Worm (Caenorhabditis elegans): Measurements from ENCODE around the gene R02D5.1.
"Not testable (repeated sequence)": the region's sequence is repeated elsewhere in the genome, so short reads cannot be mapped to it uniquely, and the experiment has no call there.

R02D5.1 gene

DNA sequence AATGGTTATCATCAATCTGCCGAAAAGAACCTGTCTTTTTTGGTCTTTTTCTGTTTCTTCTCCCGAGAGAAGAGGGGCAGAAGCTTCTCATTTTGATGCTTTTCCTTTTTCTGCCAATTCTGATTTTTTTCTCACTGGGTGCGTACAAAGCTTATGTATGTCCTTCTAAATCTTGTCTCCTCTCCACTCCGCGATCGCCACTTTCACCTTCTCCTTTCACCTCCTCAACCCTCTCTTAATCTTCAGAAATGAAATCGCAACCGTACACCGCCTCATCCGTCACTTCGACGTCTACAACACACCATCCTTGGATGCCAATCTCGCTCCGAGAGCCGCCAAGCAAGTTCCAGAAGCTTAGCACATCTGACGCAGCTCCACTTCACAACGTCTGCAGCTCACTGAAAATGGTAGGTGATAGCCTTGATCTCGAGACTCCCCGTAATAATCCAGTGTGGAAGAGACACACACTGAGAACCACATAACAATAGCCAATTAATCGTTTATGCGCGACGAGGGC is at the start of gene R02D5.1:
Gene R02D5.1 (plus strand): TSS at position 245 of the 517 bp plus-strand sequence.
- 0 out of 2 replicates have a peak, but pooled peaks have one; percentile 31 for TF ChIP-seq flt-1 (GFP tag; IDR thresholded peaks at IDR 0.05)
- TF ChIP-seq tab-1 (GFP tag; IDR thresholded peaks at IDR 0.05): no peak
- peak; percentile 9 for TF ChIP-seq cog-1 (tag; optimal IDR thresholded peaks at IDR 0.05)
- TF ChIP-seq med-1 (GFP tag; optimal IDR thresholded peaks at IDR 0.05; ENCODE audit: insufficient read depth): no peak

DNA sequence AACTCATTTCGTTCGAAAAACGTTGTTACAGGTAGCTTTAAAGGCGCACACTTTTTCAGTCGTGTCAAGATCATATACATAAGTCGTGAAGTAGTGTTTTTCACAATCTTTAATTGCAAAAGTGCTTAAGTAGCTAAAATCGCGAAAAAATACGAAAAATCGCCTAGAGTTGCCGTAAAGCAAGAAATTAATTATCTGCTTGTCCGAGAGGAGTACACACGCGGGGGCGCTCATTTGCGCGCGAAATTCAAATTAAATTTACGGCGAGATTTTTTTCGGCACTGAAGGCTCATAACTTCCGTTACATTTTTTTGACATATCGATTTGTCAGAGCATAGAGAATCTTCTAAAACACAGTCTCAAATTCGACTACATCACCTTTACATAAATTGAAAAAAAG is 47.9 kb upstream of the R02D5.1 start:
- TF ChIP-seq flt-1 (GFP tag; IDR thresholded peaks at IDR 0.05): no peak

DNA sequence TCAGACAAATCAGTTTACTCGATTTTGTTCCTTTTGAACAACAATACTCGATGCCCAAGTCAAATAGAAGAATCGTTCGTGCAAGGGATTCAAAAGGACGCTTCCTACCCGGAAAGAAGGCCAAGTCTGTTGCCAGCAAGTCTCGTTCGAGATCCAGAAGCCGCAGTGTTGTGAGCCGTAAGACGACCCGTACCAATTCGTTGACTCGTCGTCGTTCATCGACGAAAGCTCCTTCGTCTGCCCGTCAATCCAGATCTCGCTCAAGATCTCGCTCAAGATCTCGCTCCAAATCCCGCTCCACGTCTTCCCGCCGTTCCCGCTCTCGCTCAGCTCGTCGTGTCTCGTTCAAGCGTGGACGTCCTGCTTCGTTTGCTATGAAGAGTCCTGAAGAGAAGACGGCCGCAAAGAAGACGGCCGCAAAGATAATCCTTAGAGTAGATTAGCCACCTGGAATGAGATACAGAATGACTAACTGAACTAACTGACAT is 47.4 kb upstream of the R02D5.1 start, which contains the start of gene F08H9.2:
Gene F08H9.2 (plus strand): TSS at position 51 of the 488 bp plus-strand sequence.
- TF ChIP-seq flt-1 (GFP tag; IDR thresholded peaks at IDR 0.05): no peak
- TF ChIP-seq ref-1 (GFP tag; conservative IDR thresholded peaks at IDR 0.05): no peak
- TF ChIP-seq klf-2 (GFP tag; conservative IDR thresholded peaks at IDR 0.05): no peak
- no peak for TF ChIP-seq ztf-23 (GFP tag; IDR thresholded peaks at IDR 0.05)
- no peak for TF ChIP-seq T22C8.4 (GFP tag; IDR thresholded peaks at IDR 0.05)
- no peak for TF ChIP-seq tab-1 (GFP tag; IDR thresholded peaks at IDR 0.05)
- TF ChIP-seq ztf-29 (GFP tag; IDR thresholded peaks at IDR 0.05): no peak
- no peak for TF ChIP-seq med-1 (GFP tag; optimal IDR thresholded peaks at IDR 0.05; ENCODE audit: insufficient read depth)
- TF ChIP-seq cog-1 (tag; optimal IDR thresholded peaks at IDR 0.05): no peak

DNA sequence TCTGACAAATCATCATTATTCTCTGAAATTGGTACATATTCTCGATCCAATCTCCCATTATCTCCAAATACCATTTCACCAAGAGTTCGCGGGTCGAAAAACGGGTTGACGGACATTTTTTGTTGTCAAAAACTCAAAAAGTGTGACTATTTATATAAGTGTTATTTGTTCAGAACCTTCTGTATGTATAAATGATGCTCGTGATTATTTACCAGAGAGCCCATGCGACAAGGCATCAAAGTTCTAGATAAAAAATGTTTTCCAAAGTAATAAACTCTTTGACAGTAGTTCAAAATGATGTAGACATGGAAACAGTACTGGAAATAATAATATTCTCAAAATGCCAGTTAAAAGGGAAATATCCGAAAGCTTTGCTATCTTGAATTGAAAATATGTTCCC is 45.4 kb upstream of the R02D5.1 start:
- no peak for TF ChIP-seq T22C8.4 (GFP tag; IDR thresholded peaks at IDR 0.05)
- TF ChIP-seq flt-1 (GFP tag; IDR thresholded peaks at IDR 0.05): no peak
- TF ChIP-seq ztf-23 (GFP tag; IDR thresholded peaks at IDR 0.05): no peak
- no peak for TF ChIP-seq ref-1 (GFP tag; conservative IDR thresholded peaks at IDR 0.05)
- TF ChIP-seq ztf-29 (GFP tag; IDR thresholded peaks at IDR 0.05): no peak
- TF ChIP-seq med-1 (GFP tag; optimal IDR thresholded peaks at IDR 0.05; ENCODE audit: insufficient read depth): no peak
- TF ChIP-seq tab-1 (GFP tag; IDR thresholded peaks at IDR 0.05): no peak
- TF ChIP-seq klf-2 (GFP tag; conservative IDR thresholded peaks at IDR 0.05): no peak
- no peak for TF ChIP-seq cog-1 (tag; optimal IDR thresholded peaks at IDR 0.05)

DNA sequence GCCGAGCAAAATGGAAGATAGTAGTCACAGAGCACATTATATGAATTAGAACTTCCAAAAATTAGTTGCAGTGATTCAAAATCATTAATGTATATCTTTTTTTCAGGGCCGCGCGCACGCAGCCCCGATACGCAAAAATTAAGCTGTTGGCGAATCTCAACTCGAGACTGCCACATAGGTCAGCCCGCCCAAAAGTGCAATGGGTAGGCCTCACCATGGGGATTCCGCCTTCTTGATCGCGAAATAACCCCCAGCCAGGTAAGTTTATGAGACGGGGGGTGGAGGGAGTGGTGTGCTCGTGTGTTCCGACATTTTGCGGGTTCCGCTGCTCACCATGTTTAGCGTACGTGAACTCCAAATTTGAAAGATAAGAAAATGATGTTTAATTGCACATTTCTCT is 45.0 kb upstream of the R02D5.1 start, which contains the start of gene F08H9.3:
Gene F08H9.3 (minus strand): TSS at position 252 of the 400 bp plus-strand sequence.
- TF ChIP-seq med-1 (GFP tag; optimal IDR thresholded peaks at IDR 0.05; ENCODE audit: insufficient read depth); flt-1 (GFP tag; IDR thresholded peaks at IDR 0.05); T22C8.4 (GFP tag; IDR thresholded peaks at IDR 0.05): not testable (repeated sequence)

DNA sequence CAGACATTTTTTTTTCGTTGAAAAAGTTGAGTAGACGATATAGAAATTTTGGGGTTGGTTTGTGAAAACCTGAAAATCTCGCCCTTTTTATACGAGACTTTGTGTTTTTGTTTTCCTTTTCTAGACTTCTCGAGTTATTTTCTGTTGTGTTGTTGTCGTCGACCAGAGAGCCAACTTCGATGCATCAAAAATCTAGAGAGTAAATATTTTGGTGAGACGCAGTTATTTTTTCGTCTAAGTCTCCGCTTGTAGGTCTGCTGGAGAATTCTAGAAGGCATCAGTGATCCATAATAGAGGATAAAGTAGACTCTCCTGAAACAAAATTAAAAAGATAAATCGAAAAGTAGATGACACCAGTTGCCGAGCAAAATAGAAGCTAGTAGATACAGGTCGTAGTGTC is 43.7 kb upstream of the R02D5.1 start, which contains the start of gene F08H9.4:
Gene F08H9.4 (minus strand): TSS at position 61 of the 400 bp plus-strand sequence.
- TF ChIP-seq tab-1 (GFP tag; IDR thresholded peaks at IDR 0.05) (no peak), cog-1 (tag; optimal IDR thresholded peaks at IDR 0.05) (no peak), T22C8.4 (GFP tag; IDR thresholded peaks at IDR 0.05) (no peak), flt-1 (GFP tag; IDR thresholded peaks at IDR 0.05) (no peak), ztf-23 (GFP tag; IDR thresholded peaks at IDR 0.05) (no peak), klf-2 (GFP tag; conservative IDR thresholded peaks at IDR 0.05) (no peak), ref-1 (GFP tag; conservative IDR thresholded peaks at IDR 0.05) (no peak), med-1 (GFP tag; optimal IDR thresholded peaks at IDR 0.05; ENCODE audit: insufficient read depth) (no peak), ztf-29 (GFP tag; IDR thresholded peaks at IDR 0.05) (no peak)

DNA sequence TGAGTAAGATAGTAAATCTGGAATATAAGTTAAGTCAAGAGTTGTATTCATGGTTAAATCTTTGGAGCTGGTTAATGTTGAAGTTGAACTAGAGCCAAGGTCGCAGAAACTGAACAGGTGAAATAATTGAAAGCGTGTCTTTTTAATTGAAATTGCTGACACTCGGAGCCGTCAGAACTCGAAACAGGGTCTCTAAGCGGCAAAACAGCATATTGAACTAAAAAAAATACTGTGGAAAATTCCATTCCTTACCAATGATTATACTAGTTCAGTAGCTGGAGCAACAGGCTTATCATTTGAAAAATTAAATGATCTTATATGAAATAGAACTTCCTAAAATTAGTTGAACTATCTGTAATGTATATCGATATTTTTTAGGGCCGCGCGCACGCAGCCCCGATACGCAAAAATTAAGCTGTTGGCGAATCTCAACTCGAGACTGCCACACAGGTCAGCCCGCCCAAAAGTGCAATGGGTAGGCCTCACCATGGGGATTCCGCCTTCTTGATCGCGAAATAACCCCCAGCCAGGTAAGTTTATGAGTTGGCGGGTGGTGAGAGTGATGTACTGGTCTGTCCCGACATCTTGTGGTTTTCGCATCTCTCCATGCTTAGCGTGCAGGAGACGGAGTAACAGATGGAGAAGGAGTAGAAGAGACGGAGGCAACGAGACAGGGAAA is 39.7 kb upstream of the R02D5.1 start, which contains the start of gene srz-97:
Gene srz-97 (minus strand): TSS at position 51 of the 679 bp plus-strand sequence.
- no peak for TF ChIP-seq cog-1 (tag; optimal IDR thresholded peaks at IDR 0.05)
- TF ChIP-seq med-1 (GFP tag; optimal IDR thresholded peaks at IDR 0.05; ENCODE audit: insufficient read depth): no peak
- TF ChIP-seq T22C8.4 (GFP tag; IDR thresholded peaks at IDR 0.05): no peak
- TF ChIP-seq ztf-29 (GFP tag; IDR thresholded peaks at IDR 0.05): no peak
- TF ChIP-seq flt-1 (GFP tag; IDR thresholded peaks at IDR 0.05): 0 out of 2 replicates have a peak, but pooled peaks have one; percentile 11
- no peak for TF ChIP-seq klf-2 (GFP tag; conservative IDR thresholded peaks at IDR 0.05)
- TF ChIP-seq ref-1 (GFP tag; conservative IDR thresholded peaks at IDR 0.05): 0 out of 2 replicates have a peak, but pooled peaks have one; percentile 41
- TF ChIP-seq tab-1 (GFP tag; IDR thresholded peaks at IDR 0.05): no peak
- no peak for TF ChIP-seq ztf-23 (GFP tag; IDR thresholded peaks at IDR 0.05)

DNA sequence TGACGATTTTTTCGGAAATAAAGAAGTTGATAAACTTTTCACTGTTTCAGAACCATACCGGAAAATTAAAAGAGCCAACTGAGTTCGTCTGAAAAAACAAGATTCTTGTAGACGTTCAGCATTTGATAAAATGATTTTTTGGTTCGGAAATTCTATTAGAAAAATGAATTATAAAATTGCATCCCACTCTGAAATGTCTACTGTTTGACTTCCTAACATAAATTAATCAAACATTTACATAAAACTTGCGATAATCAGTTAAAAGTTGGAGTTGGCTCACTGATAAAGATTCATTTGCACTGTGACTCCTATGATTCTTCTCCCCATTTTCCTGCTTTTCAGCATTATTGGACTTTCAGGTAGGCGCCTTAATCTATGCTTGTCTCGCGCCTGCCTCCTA is 39.1 kb upstream of the R02D5.1 start, which contains the start of gene clec-57:
Gene clec-57 (plus strand): TSS at position 301 of the 400 bp plus-strand sequence.
- TF ChIP-seq ztf-23 (GFP tag; IDR thresholded peaks at IDR 0.05) (no peak), cog-1 (tag; optimal IDR thresholded peaks at IDR 0.05) (no peak), ref-1 (GFP tag; conservative IDR thresholded peaks at IDR 0.05) (no peak), ztf-29 (GFP tag; IDR thresholded peaks at IDR 0.05) (no peak), tab-1 (GFP tag; IDR thresholded peaks at IDR 0.05) (no peak), T22C8.4 (GFP tag; IDR thresholded peaks at IDR 0.05) (no peak), klf-2 (GFP tag; conservative IDR thresholded peaks at IDR 0.05) (no peak), flt-1 (GFP tag; IDR thresholded peaks at IDR 0.05) (no peak), med-1 (GFP tag; optimal IDR thresholded peaks at IDR 0.05; ENCODE audit: insufficient read depth) (no peak)

DNA sequence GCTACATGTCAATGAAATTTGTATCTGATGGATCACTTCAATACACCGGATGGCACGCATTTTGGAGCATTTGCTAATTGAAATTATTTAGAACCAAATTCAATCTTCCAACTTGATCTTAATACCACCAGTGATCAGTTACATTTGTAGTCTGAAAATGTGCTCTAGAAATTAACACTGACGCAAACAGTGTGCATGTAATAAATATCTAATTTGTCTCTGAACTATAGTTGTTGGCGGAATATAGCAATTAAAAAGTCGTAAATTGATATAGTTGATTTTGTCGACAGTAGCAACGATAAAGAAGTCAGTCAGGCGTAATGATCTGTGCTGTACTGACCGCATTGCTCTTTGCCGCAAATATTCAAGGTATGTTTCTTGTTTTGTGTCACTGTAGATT is 35.8 kb upstream of the R02D5.1 start, which contains the start of gene clec-227:
Gene clec-227 (plus strand): TSS at position 301 of the 400 bp plus-strand sequence.
- TF ChIP-seq klf-2 (GFP tag; conservative IDR thresholded peaks at IDR 0.05) (no peak), cog-1 (tag; optimal IDR thresholded peaks at IDR 0.05) (no peak), ztf-23 (GFP tag; IDR thresholded peaks at IDR 0.05) (no peak), med-1 (GFP tag; optimal IDR thresholded peaks at IDR 0.05; ENCODE audit: insufficient read depth) (no peak), ref-1 (GFP tag; conservative IDR thresholded peaks at IDR 0.05) (no peak), flt-1 (GFP tag; IDR thresholded peaks at IDR 0.05) (no peak), T22C8.4 (GFP tag; IDR thresholded peaks at IDR 0.05) (no peak), ztf-29 (GFP tag; IDR thresholded peaks at IDR 0.05) (no peak), tab-1 (GFP tag; IDR thresholded peaks at IDR 0.05) (no peak)
